Worm (Caenorhabditis elegans) whole organism, L3 larva: ENCODE results near the gene B0001.4.

ENCODE experiments used
- R02D3.7 ChIP-seq: fragments of 150-350 bp; optimal IDR thresholded peaks from 2 replicates; lab custom pipeline; 2014; ENCODE audit warnings: missing biosample characterization, missing genetic modification characterization
- ceh-16 ChIP-seq: sonication (generic microtip); optimal IDR thresholded peaks from 2 replicates; lab custom pipeline; 2017; ENCODE audit warnings: missing biosample characterization, missing genetic modification characterization
- ceh-28 ChIP-seq: fragments of 150-350 bp; optimal IDR thresholded peaks from 2 replicates; lab custom pipeline; 2014; ENCODE audit warnings: missing biosample characterization, missing genetic modification reagents, missing genetic modification characterization
- ceh-82 ChIP-seq: fragments of 150-350 bp; optimal IDR thresholded peaks from 2 replicates; lab custom pipeline; 2014; ENCODE audit warnings: missing biosample characterization, missing genetic modification characterization
- ceh-9 ChIP-seq: sonication (generic microtip); optimal IDR thresholded peaks from 2 replicates; lab custom pipeline; 2018; ENCODE audit warnings: missing biosample characterization, missing genetic modification characterization
- daf-12 ChIP-seq: fragments of 150-350 bp; optimal IDR thresholded peaks from 2 replicates; lab custom pipeline; 2014; ENCODE audit warnings: missing biosample characterization, missing genetic modification reagents, missing genetic modification characterization
- egl-27 ChIP-seq: sonication (generic microtip); optimal IDR thresholded peaks from 4 replicates; lab custom pipeline; 2017; ENCODE audit warnings: missing biosample characterization, missing genetic modification reagents, missing genetic modification characterization
- egl-5 ChIP-seq: fragments of 150-350 bp; optimal IDR thresholded peaks from 2 replicates; lab custom pipeline; 2017; ENCODE audit warnings: missing biosample characterization, missing genetic modification reagents, missing genetic modification characterization, inconsistent platforms
- elt-1 ChIP-seq: fragments of 150-350 bp; optimal IDR thresholded peaks from 2 replicates; lab custom pipeline; 2014; ENCODE audit warnings: missing biosample characterization, missing genetic modification characterization
- elt-2 ChIP-seq: sonication (generic microtip); optimal IDR thresholded peaks from 2 replicates; lab custom pipeline; 2016; ENCODE audit warnings: missing genetic modification reagents, mild to moderate bottlenecking, missing genetic modification characterization, missing compliant biosample characterization
- elt-3 ChIP-seq, 3 experiments: fragments of 150-350 bp in 1 of 3; sonication (generic microtip) in 2 of 3; optimal IDR thresholded peaks; 2 replicates in 2 of 3; 4 replicates in 1 of 3; lab custom pipeline; 2014 to 2017; ENCODE audit warnings: missing biosample characterization in 3 of 3, missing genetic modification characterization in 3 of 3
- eor-1 ChIP-seq, 2 experiments: fragments of 150-350 bp; optimal IDR thresholded peaks; 2 replicates each; lab custom pipeline; 2014 to 2018; ENCODE audit warnings: missing biosample characterization in 2 of 2, missing genetic modification characterization in 2 of 2
- fkh-2 ChIP-seq: fragments of 150-350 bp; optimal IDR thresholded peaks from 2 replicates; lab custom pipeline; 2014; ENCODE audit warnings: missing biosample characterization, missing genetic modification reagents, missing genetic modification characterization
- fos-1 ChIP-seq: fragments of 150-350 bp; optimal IDR thresholded peaks from 2 replicates; lab custom pipeline; 2014; ENCODE audit warnings: missing biosample characterization, missing genetic modification characterization
- lin-15B ChIP-seq: fragments of 150-350 bp; optimal IDR thresholded peaks from 2 replicates; lab custom pipeline; 2014; ENCODE audit warnings: missing biosample characterization, missing genetic modification characterization
- lin-39 ChIP-seq: fragments of 150-350 bp; optimal IDR thresholded peaks from 2 replicates; lab custom pipeline; 2018; ENCODE audit warnings: missing biosample characterization, missing genetic modification reagents, missing genetic modification characterization
- lsy-12 ChIP-seq: sonication (generic microtip); optimal IDR thresholded peaks from 2 replicates; lab custom pipeline; 2016; ENCODE audit warnings: mild to moderate bottlenecking, missing genetic modification characterization, missing compliant biosample characterization
- mdl-1 ChIP-seq: fragments of 150-350 bp; optimal IDR thresholded peaks from 2 replicates; lab custom pipeline; 2014; ENCODE audit warnings: missing biosample characterization, missing genetic modification characterization
- mml-1 ChIP-seq: fragments of 150-350 bp; sonication (generic microtip); optimal IDR thresholded peaks from 3 replicates; lab custom pipeline; 2014; ENCODE audit warnings: missing biosample characterization, missing genetic modification characterization
- nfya-1 ChIP-seq: sonication (generic microtip); optimal IDR thresholded peaks from 2 replicates; lab custom pipeline; 2017; ENCODE audit warnings: missing genetic modification characterization, mild to moderate bottlenecking, missing compliant biosample characterization, antibody characterized with exemption, moderate library complexity; ENCODE audit not compliant: insufficient read depth
- nhr-11 ChIP-seq: fragments of 150-350 bp; optimal IDR thresholded peaks from 2 replicates; lab custom pipeline; 2014; ENCODE audit warnings: missing biosample characterization, missing genetic modification characterization
- nhr-12 ChIP-seq: fragments of 150-350 bp; optimal IDR thresholded peaks from 2 replicates; lab custom pipeline; 2014; ENCODE audit warnings: missing biosample characterization, missing genetic modification characterization
- nhr-23 ChIP-seq: fragments of 150-350 bp; optimal IDR thresholded peaks from 2 replicates; lab custom pipeline; 2014; ENCODE audit warnings: missing biosample characterization, missing genetic modification reagents, missing genetic modification characterization
- nhr-237 ChIP-seq: fragments of 150-350 bp; optimal IDR thresholded peaks from 2 replicates; lab custom pipeline; 2014; ENCODE audit warnings: missing biosample characterization, missing genetic modification characterization
- nhr-25 ChIP-seq: sonication (generic microtip); optimal IDR thresholded peaks from 2 replicates; lab custom pipeline; 2017; ENCODE audit warnings: missing biosample characterization, missing genetic modification characterization
- nhr-43 ChIP-seq: sonication (generic microtip); optimal IDR thresholded peaks from 2 replicates; lab custom pipeline; 2016; ENCODE audit warnings: mild to moderate bottlenecking, missing genetic modification characterization, missing compliant biosample characterization; ENCODE audit not compliant: poor library complexity, severe bottlenecking
- nhr-67 ChIP-seq: fragments of 150-350 bp; optimal IDR thresholded peaks from 2 replicates; lab custom pipeline; 2014; ENCODE audit warnings: missing biosample characterization, missing genetic modification characterization
- nhr-76 ChIP-seq: fragments of 150-350 bp; sonication (generic microtip); optimal IDR thresholded peaks from 5 replicates; lab custom pipeline; 2014; ENCODE audit warnings: missing biosample characterization, missing genetic modification characterization
- pha-4 ChIP-seq: fragments of 150-350 bp; optimal IDR thresholded peaks from 2 replicates; lab custom pipeline; 2014; ENCODE audit warnings: missing biosample characterization, missing genetic modification reagents, missing genetic modification characterization
- sea-2 ChIP-seq: fragments of 150-350 bp; sonication (generic microtip); optimal IDR thresholded peaks from 4 replicates; lab custom pipeline; 2014; ENCODE audit warnings: missing biosample characterization, missing genetic modification reagents, missing genetic modification characterization
- skn-1 ChIP-seq: fragments of 150-350 bp; optimal IDR thresholded peaks from 2 replicates; lab custom pipeline; 2014; ENCODE audit warnings: missing biosample characterization, missing genetic modification characterization
- snpc-4 ChIP-seq: fragments of 150-350 bp; optimal IDR thresholded peaks from 2 replicates; lab custom pipeline; 2014; ENCODE audit warnings: missing biosample characterization, missing genetic modification characterization
- unc-39 ChIP-seq: sonication (generic microtip); optimal IDR thresholded peaks from 4 replicates; lab custom pipeline; 2017; ENCODE audit warnings: missing biosample characterization, missing genetic modification characterization
- zag-1 ChIP-seq: fragments of 150-350 bp; optimal IDR thresholded peaks from 2 replicates; lab custom pipeline; 2014; ENCODE audit warnings: missing biosample characterization, missing genetic modification characterization
- ztf-11 ChIP-seq: fragments of 150-350 bp; optimal IDR thresholded peaks from 2 replicates; lab custom pipeline; 2014; ENCODE audit warnings: missing biosample characterization, missing genetic modification characterization
- ztf-4 ChIP-seq: fragments of 150-350 bp; optimal IDR thresholded peaks from 2 replicates; lab custom pipeline; 2014; ENCODE audit warnings: missing biosample characterization, missing genetic modification characterization

The B0001.4 gene

ce11 chrIV:12092113-12092512, 45.9 kb downstream of the B0001.4 start, which contains the start of gene mig-32:
TSS of gene mig-32 (minus strand) at chrIV:12092213.
- TF ChIP-seq mdl-1 (tag; lab: Kevin White, UChicago), result no peak
- no peak for TF ChIP-seq ceh-16 (tag; lab: Kevin White, UChicago)
- no peak for TF ChIP-seq lsy-12 (tag; lab: Kevin White, UChicago)
- no peak for TF ChIP-seq ceh-28 (tag; lab: Kevin White, UChicago)
- TF ChIP-seq nhr-12 (tag; lab: Kevin White, UChicago), result no peak
- TF ChIP-seq lin-15B (tag; lab: Kevin White, UChicago), result no peak
- no peak for TF ChIP-seq egl-27 (tag; lab: Kevin White, UChicago)
- TF ChIP-seq ceh-9 (tag; lab: Kevin White, UChicago), result no peak
- no peak for TF ChIP-seq elt-1 (tag; lab: Kevin White, UChicago)
- TF ChIP-seq elt-2 (tag; lab: Kevin White, UChicago), result no peak
- no peak for TF ChIP-seq nhr-43 (tag; lab: Kevin White, UChicago)
- no peak for TF ChIP-seq nhr-23 (tag; lab: Kevin White, UChicago)
- no peak for TF ChIP-seq unc-39 (tag; lab: Kevin White, UChicago)

DNA sequence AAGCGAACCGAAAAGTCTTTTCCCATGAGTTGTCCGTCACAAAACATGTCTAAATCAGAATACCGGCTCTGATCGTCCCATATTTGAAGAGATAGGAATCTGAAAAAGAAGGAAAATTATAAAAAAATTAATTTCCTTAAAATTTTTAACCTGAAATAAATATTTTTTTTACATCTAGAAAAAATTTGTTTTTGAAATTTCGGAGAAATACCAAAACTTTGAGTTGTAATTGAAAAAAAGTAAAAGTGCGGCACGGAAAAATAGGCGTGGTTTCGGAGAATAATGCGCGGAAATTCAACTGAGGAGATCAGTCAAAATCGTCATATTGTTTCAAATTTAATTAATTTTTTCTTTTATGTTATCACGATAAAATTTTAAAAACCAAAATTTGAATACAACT, 48.4 kb downstream of the B0001.4 start, which contains the start of gene F11A10.6:
Gene F11A10.6 (minus strand): TSS at position 101 of the 400 bp plus-strand sequence.
- TF ChIP-seq nhr-76 (tag; lab: Kevin White, UChicago) (no peak), ceh-82 (tag; lab: Kevin White, UChicago) (no peak), ceh-16 (tag; lab: Kevin White, UChicago) (no peak), ztf-4 (tag; lab: Kevin White, UChicago) (no peak), nhr-67 (tag; lab: Kevin White, UChicago) (no peak), nhr-25 (tag; lab: Kevin White, UChicago) (no peak), R02D3.7 (no peak), nhr-237 (tag; lab: Kevin White, UChicago) (no peak), daf-12 (tag; lab: Kevin White, UChicago) (no peak), ceh-28 (tag; lab: Kevin White, UChicago) (no peak), nhr-12 (tag; lab: Kevin White, UChicago) (no peak), fos-1 (no peak), eor-1 (tag; optimal IDR thresholded peaks at IDR 0.05; lab: Kevin White, UChicago) (no peak), pha-4 (tag; lab: Kevin White, UChicago) (no peak), nhr-43 (tag; lab: Kevin White, UChicago) (no peak), zag-1 (tag; lab: Kevin White, UChicago) (no peak), mml-1 (tag; lab: Kevin White, UChicago) (no peak), sea-2 (GFP tag; lab: Kevin White, UChicago) (no peak)

ce11 chrIV:12088898-12089297, 49.1 kb downstream of the B0001.4 start:
- TF ChIP-seq lin-39 (tag; lab: Kevin White, UChicago) (peak; percentile 35), ztf-11 (tag; lab: Kevin White, UChicago) (no peak), nhr-25 (tag; lab: Kevin White, UChicago) (peak; percentile 65), skn-1 (tag; lab: Kevin White, UChicago) (peak; percentile 31), lin-15B (tag; lab: Kevin White, UChicago) (peak; percentile 81), egl-5 (tag; lab: Kevin White, UChicago) (peak; percentile 26), daf-12 (tag; lab: Kevin White, UChicago) (no peak), ceh-9 (tag; lab: Kevin White, UChicago) (no peak), elt-3 (tag; optimal IDR thresholded peaks at IDR 0.05; lab: Kevin White, UChicago) (no peak), nfya-1 (tag; lab: Kevin White, UChicago) (peak; percentile 61), pha-4 (tag; lab: Kevin White, UChicago) (peak; percentile 69), snpc-4 (tag; lab: Kevin White, UChicago) (peak; percentile 24), mml-1 (tag; lab: Kevin White, UChicago) (no peak), ceh-82 (tag; lab: Kevin White, UChicago) (no peak), ceh-28 (tag; lab: Kevin White, UChicago) (no peak), nhr-11 (no peak), fkh-2 (tag; lab: Kevin White, UChicago) (no peak), nhr-237 (tag; lab: Kevin White, UChicago) (no peak)
